Worm (Caenorhabditis elegans) whole organism, L1 larva: ENCODE measurements around the gene F16B12.4.

ENCODE experiments used
- efl-1 ChIP-seq, 4 experiments: fragments of 150-350 bp; optimal IDR thresholded peaks in 3 of 4; peaks in 1 of 4; 1 replicate in 1 of 4; 2 replicates in 3 of 4; lab custom pipeline; 2014; ENCODE audit warnings: missing biosample characterization in 2 of 4, missing genetic modification characterization in 2 of 4, missing genetic modification reagents in 2 of 4
- elt-3 ChIP-seq, 6 experiments: fragments of 150-350 bp in 1 of 6; sonication (generic microtip); optimal IDR thresholded peaks; 2 replicates each; lab custom pipeline; 2017 to 2018; ENCODE audit warnings: missing biosample characterization in 6 of 6, missing genetic modification characterization in 6 of 6, inconsistent platforms in 1 of 6
- lsy-2 ChIP-seq, 2 experiments: fragments of 150-350 bp; optimal IDR thresholded peaks; 2 replicates each; lab custom pipeline; 2014; ENCODE audit warnings: missing biosample characterization in 2 of 2, missing genetic modification characterization in 2 of 2
- nhr-11 ChIP-seq: fragments of 150-350 bp; optimal IDR thresholded peaks from 2 replicates; lab custom pipeline; 2014; ENCODE audit warnings: missing biosample characterization, missing genetic modification characterization
- nhr-237 ChIP-seq: fragments of 150-350 bp; optimal IDR thresholded peaks from 2 replicates; lab custom pipeline; 2014; ENCODE audit warnings: missing biosample characterization, missing genetic modification characterization
- nhr-77 ChIP-seq: fragments of 150-350 bp; optimal IDR thresholded peaks from 2 replicates; lab custom pipeline; 2014; ENCODE audit warnings: missing biosample characterization, missing genetic modification characterization
- sox-4 ChIP-seq: sonication (generic microtip); optimal IDR thresholded peaks from 2 replicates; lab custom pipeline; 2016; ENCODE audit warnings: missing genetic modification characterization, missing compliant biosample characterization

ce11 chrX:14056527-14056926 lies 41.9 kb downstream of the F16B12.4 start:
- no peak for TF ChIP-seq lsy-2 (tag; optimal IDR thresholded peaks at IDR 0.05; lab: Kevin White, UChicago)
- TF ChIP-seq elt-3 (tag; optimal IDR thresholded peaks at IDR 0.05; lab: Kevin White, UChicago): peak in 1 of 6 experiments; percentile 56
- no peak for TF ChIP-seq nhr-77 (tag; lab: Kevin White, UChicago)
- no peak for TF ChIP-seq sox-4 (tag; lab: Kevin White, UChicago)
- no peak for TF ChIP-seq nhr-237 (tag; lab: Kevin White, UChicago)
- no peak for TF ChIP-seq efl-1 (optimal IDR thresholded peaks at IDR 0.05; lab: Kevin White, UChicago)
- TF ChIP-seq efl-1 (GFP tag; optimal IDR thresholded peaks at IDR 0.05 in 1 of 2; lab: Kevin White, UChicago): no peak
- no peak for TF ChIP-seq nhr-11 (tag; lab: Kevin White, UChicago)
